Worm (Caenorhabditis elegans) whole organism, early embryonic: ENCODE results near the gene tyr-2.

Experiments
- ama-1 ChIP-seq: fragments of 150-350 bp; optimal IDR thresholded peaks from 2 replicates; lab custom pipeline; 2014
- ceh-13 ChIP-seq: fragments of 200-800 bp; sonication (Bioruptor generic); optimal IDR thresholded peaks from 2 replicates; lab custom pipeline; 2018; ENCODE audit warnings: mild to moderate bottlenecking, missing genetic modification characterization, missing compliant biosample characterization
- ceh-36 ChIP-seq: sonication (generic microtip); optimal IDR thresholded peaks from 2 replicates; lab custom pipeline; 2016; ENCODE audit warnings: missing genetic modification characterization, inconsistent platforms, missing compliant biosample characterization
- pes-1 ChIP-seq: fragments of 200-800 bp; sonication (Bioruptor generic); IDR thresholded peaks from 2 replicates; pipeline ENCODE4 v1.3.6; 2022; ENCODE audit warnings: missing genetic modification reagents, missing genetic modification characterization, missing compliant biosample characterization
- scrt-1 ChIP-seq: fragments of 200-800 bp; sonication (Bioruptor generic); IDR thresholded peaks from 2 replicates; pipeline ENCODE4 v1.3.6; 2022; ENCODE audit warnings: missing genetic modification characterization, missing compliant biosample characterization

DNA sequence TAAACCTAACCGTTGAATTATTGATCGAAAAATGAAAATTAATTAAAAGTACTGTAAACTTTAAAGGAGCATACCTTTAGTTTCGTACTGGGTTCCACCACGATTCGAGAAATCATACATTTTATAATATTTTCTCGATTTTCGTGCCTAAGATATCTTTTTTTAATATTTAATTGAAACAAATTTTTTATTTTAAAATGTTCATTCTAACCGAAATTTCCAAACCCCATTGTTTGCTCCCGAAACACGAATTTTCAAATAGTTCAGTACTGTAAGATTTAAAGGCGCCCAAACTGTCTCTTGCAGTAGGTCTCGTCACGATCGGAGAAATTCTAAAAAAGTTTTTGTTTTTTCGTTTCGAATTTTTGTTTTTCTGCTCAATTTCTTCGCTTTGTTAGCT lies 29.1 kb upstream of the tyr-2 start:
- TF ChIP-seq ceh-36 (tag; lab: Kevin White, UChicago), result no peak
- TF ChIP-seq scrt-1, result no peak
- no peak for TF ChIP-seq ama-1
- TF ChIP-seq ceh-13 (GFP tag; lab: Kevin White, UChicago), result no peak
- TF ChIP-seq pes-1 (GFP tag; lab: Robert Waterston, UW), result no peak
